Fruit fly (Drosophila melanogaster) whole organism, embryonic: ENCODE results near the gene CG31960.
A peak's percentile ranks its signal among the peaks of the same experiment; 100 is the strongest.

ENCODE experiments used
- Atf-2 ChIP-seq: fragments of 200-800 bp; sonication (Bioruptor generic); optimal IDR thresholded peaks from 2 replicates; lab custom pipeline; 2016; ENCODE audit warnings: missing biosample characterization, missing genetic modification characterization
- BEAF-32 ChIP-seq: fragments of 200-800 bp; sonication (Bioruptor generic); optimal IDR thresholded peaks from 3 replicates; lab custom pipeline; 2017; ENCODE audit warnings: missing biosample characterization, missing genetic modification characterization, mild to moderate bottlenecking, moderate library complexity, missing genetic modification reagents
- CG10209 ChIP-seq: fragments of 200-800 bp; sonication (Bioruptor generic); optimal IDR thresholded peaks from 3 replicates; lab custom pipeline; 2017; ENCODE audit warnings: missing biosample characterization, mild to moderate bottlenecking, missing genetic modification characterization, missing genetic modification reagents
- CG10959 ChIP-seq: fragments of 200-800 bp; sonication (Bioruptor generic); IDR thresholded peaks from 2 replicates; pipeline ENCODE4 v1.3.6; 2022; ENCODE audit warnings: missing biosample characterization, missing genetic modification characterization
- CG11247 ChIP-seq: fragments of 200-800 bp; sonication (Bioruptor generic); IDR thresholded peaks from 2 replicates; pipeline ENCODE4 v1.3.6; 2022; ENCODE audit warnings: missing biosample characterization, missing genetic modification characterization
- CG12104 ChIP-seq: fragments of 200-800 bp; sonication (Bioruptor generic); optimal IDR thresholded peaks from 3 replicates; lab custom pipeline; 2016; ENCODE audit warnings: missing biosample characterization, missing genetic modification characterization
- CG12299 ChIP-seq: fragments of 200-800 bp; sonication (Bioruptor generic); optimal IDR thresholded peaks from 2 replicates; lab custom pipeline; 2018; ENCODE audit warnings: missing biosample characterization, mild to moderate bottlenecking, missing genetic modification characterization
- CG13775 ChIP-seq: fragments of 200-800 bp; sonication (Bioruptor generic); optimal IDR thresholded peaks from 3 replicates; lab custom pipeline; 2017; ENCODE audit warnings: missing biosample characterization, mild to moderate bottlenecking, missing genetic modification characterization
- CG15696 ChIP-seq: fragments of 200-800 bp; sonication (Bioruptor generic); optimal IDR thresholded peaks from 2 replicates; lab custom pipeline; 2019; ENCODE audit warnings: missing biosample characterization, mild to moderate bottlenecking, missing genetic modification characterization, moderate library complexity
- CG16815 ChIP-seq: fragments of 200-800 bp; sonication (Bioruptor generic); optimal IDR thresholded peaks from 3 replicates; lab custom pipeline; 2017; ENCODE audit warnings: missing biosample characterization, mild to moderate bottlenecking, missing genetic modification characterization
- CG17361 ChIP-seq: fragments of 200-800 bp; sonication (Bioruptor generic); IDR thresholded peaks from 3 replicates; pipeline ENCODE4 v1.3.6; 2022; ENCODE audit warnings: missing biosample characterization, missing genetic modification characterization
- CG17912 ChIP-seq: fragments of 200-800 bp; sonication (Bioruptor generic); optimal IDR thresholded peaks from 2 replicates; lab custom pipeline; 2018; ENCODE audit warnings: missing biosample characterization, mild to moderate bottlenecking, missing genetic modification characterization
- CG18011 ChIP-seq: fragments of 200-800 bp; sonication (Bioruptor generic); optimal IDR thresholded peaks from 2 replicates; lab custom pipeline; 2017; ENCODE audit warnings: missing biosample characterization, missing genetic modification characterization, mild to moderate bottlenecking, moderate library complexity, missing genotype
- CG18476 ChIP-seq: fragments of 200-800 bp; sonication (Bioruptor generic); optimal IDR thresholded peaks from 2 replicates; lab custom pipeline; 2016; ENCODE audit warnings: missing biosample characterization, mild to moderate bottlenecking, missing genetic modification characterization
- CG18599 ChIP-seq: fragments of 200-800 bp; sonication (Bioruptor generic); optimal IDR thresholded peaks from 3 replicates; lab custom pipeline; 2017; ENCODE audit warnings: missing biosample characterization, missing genetic modification characterization, mild to moderate bottlenecking, moderate library complexity, missing genetic modification reagents
- CG2129 ChIP-seq: fragments of 200-800 bp; sonication (Bioruptor generic); IDR thresholded peaks from 2 replicates; pipeline ENCODE4 v1.3.6; 2022; ENCODE audit warnings: missing biosample characterization, missing genetic modification characterization; ENCODE audit not compliant: partially characterized antibody
- CG6813 ChIP-seq: fragments of 200-800 bp; sonication (Bioruptor generic); optimal IDR thresholded peaks from 2 replicates; lab custom pipeline; 2017; ENCODE audit warnings: missing biosample characterization, missing genetic modification characterization, mild to moderate bottlenecking, moderate library complexity, missing genetic modification reagents
- CG7271 ChIP-seq: fragments of 200-800 bp; sonication (Bioruptor generic); optimal IDR thresholded peaks from 2 replicates; lab custom pipeline; 2018; ENCODE audit warnings: missing biosample characterization, mild to moderate bottlenecking, missing genetic modification characterization, moderate library complexity
- CG8765 ChIP-seq: fragments of 200-800 bp; sonication (Bioruptor generic); IDR thresholded peaks from 2 replicates; pipeline ENCODE4 v1.3.6; 2022; ENCODE audit warnings: missing biosample characterization, missing genetic modification characterization
- CG9215 ChIP-seq: fragments of 200-800 bp; sonication (Bioruptor generic); IDR thresholded peaks from 2 replicates; pipeline ENCODE4 v1.3.6; 2022; ENCODE audit warnings: missing biosample characterization, missing genetic modification characterization
- CG9609 ChIP-seq: fragments of 200-800 bp; sonication (Bioruptor generic); optimal IDR thresholded peaks from 3 replicates; lab custom pipeline; 2016; ENCODE audit warnings: missing biosample characterization, missing genetic modification characterization
- CG9876 ChIP-seq: fragments of 200-800 bp; sonication (Bioruptor generic); optimal IDR thresholded peaks from 2 replicates; lab custom pipeline; 2016; ENCODE audit warnings: missing biosample characterization, missing genetic modification characterization
- Doc3 ChIP-seq: fragments of 200-800 bp; sonication (Bioruptor generic); IDR thresholded peaks from 3 replicates; pipeline ENCODE4 v1.3.6; 2022; ENCODE audit warnings: missing biosample characterization, missing genetic modification characterization; ENCODE audit not compliant: partially characterized antibody
- Fer3 ChIP-seq: fragments of 200-800 bp; sonication (Bioruptor generic); optimal IDR thresholded peaks from 2 replicates; lab custom pipeline; 2018; ENCODE audit warnings: missing biosample characterization, mild to moderate bottlenecking, missing genetic modification characterization, moderate library complexity
- Hr3 ChIP-seq: fragments of 200-800 bp; sonication (Bioruptor generic); optimal IDR thresholded peaks from 3 replicates; lab custom pipeline; 2016; ENCODE audit warnings: missing biosample characterization, missing genetic modification characterization
- Hr39 ChIP-seq: fragments of >200 bp; optimal IDR thresholded peaks from 2 replicates; lab custom pipeline; 2017
- Mes4 ChIP-seq: fragments of 200-800 bp; sonication (Bioruptor generic); optimal IDR thresholded peaks from 2 replicates; lab custom pipeline; 2016; ENCODE audit warnings: missing biosample characterization, missing genetic modification characterization
- Nf-YC ChIP-seq: fragments of 200-800 bp; optimal IDR thresholded peaks from 3 replicates; lab custom pipeline; 2019; ENCODE audit warnings: missing biosample characterization, mild to moderate bottlenecking, missing genetic modification characterization, moderate library complexity
- Oaz ChIP-seq: fragments of 200-800 bp; sonication (Bioruptor generic); IDR thresholded peaks from 2 replicates; pipeline ENCODE4 v1.3.6; 2022; ENCODE audit warnings: missing biosample characterization, missing genetic modification characterization
- PHDP ChIP-seq: fragments of 200-800 bp; sonication (Bioruptor generic); optimal IDR thresholded peaks from 3 replicates; lab custom pipeline; 2018; ENCODE audit warnings: missing biosample characterization, mild to moderate bottlenecking, missing genetic modification characterization, moderate library complexity
- Sin3A ChIP-seq: fragments of >200 bp; optimal IDR thresholded peaks from 2 replicates; lab custom pipeline; 2018
- amos ChIP-seq: fragments of 200-800 bp; sonication (Bioruptor generic); IDR thresholded peaks from 2 replicates; pipeline ENCODE4 v1.3.6; 2022; ENCODE audit warnings: missing biosample characterization, missing genetic modification characterization; ENCODE audit not compliant: partially characterized antibody
- chinmo ChIP-seq: fragments of 200-800 bp; sonication (Bioruptor generic); IDR thresholded peaks from 4 replicates; pipeline ENCODE4 v1.3.6; 2022; ENCODE audit warnings: missing biosample characterization, missing genetic modification characterization; ENCODE audit not compliant: partially characterized antibody
- ci ChIP-seq: fragments of 200-800 bp; sonication (Bioruptor generic); IDR thresholded peaks from 3 replicates; pipeline ENCODE4 v1.3.6; 2022; ENCODE audit warnings: missing biosample characterization, missing genetic modification characterization
- cwo ChIP-seq: fragments of 200-800 bp; sonication (Bioruptor generic); optimal IDR thresholded peaks from 3 replicates; lab custom pipeline; 2017; ENCODE audit warnings: missing biosample characterization, missing genetic modification characterization, mild to moderate bottlenecking, moderate library complexity, missing genetic modification reagents
- danr ChIP-seq: fragments of 200-800 bp; sonication (Bioruptor generic); IDR thresholded peaks from 2 replicates; pipeline ENCODE4 v1.3.6; 2022; ENCODE audit warnings: missing biosample characterization, missing genetic modification characterization
- emc ChIP-seq: fragments of 200-800 bp; sonication (Bioruptor generic); optimal IDR thresholded peaks from 2 replicates; lab custom pipeline; 2016; ENCODE audit warnings: missing biosample characterization, missing genetic modification characterization
- ewg ChIP-seq: fragments of 200-800 bp; sonication (Bioruptor generic); optimal IDR thresholded peaks from 3 replicates; lab custom pipeline; 2017; ENCODE audit warnings: mild to moderate bottlenecking, missing biosample characterization, missing genetic modification reagents, missing genetic modification characterization
- hbn ChIP-seq: fragments of 200-800 bp; sonication (Bioruptor generic); IDR thresholded peaks from 2 replicates; pipeline ENCODE4 v1.3.6; 2022; ENCODE audit warnings: missing biosample characterization, missing genetic modification characterization; ENCODE audit not compliant: partially characterized antibody
- jumu ChIP-seq: fragments of 200-800 bp; sonication (Bioruptor generic); optimal IDR thresholded peaks from 3 replicates; lab custom pipeline; 2016; ENCODE audit warnings: missing biosample characterization, missing genetic modification characterization
- ken ChIP-seq: fragments of 200-800 bp; sonication (Bioruptor generic); IDR thresholded peaks from 3 replicates; pipeline ENCODE4 v1.3.6; 2022; ENCODE audit warnings: missing biosample characterization, missing genetic modification characterization
- lov ChIP-seq, 2 experiments: fragments of 200-800 bp in 1 of 2; fragments of >200 bp in 1 of 2; sonication (Bioruptor generic) in 1 of 2; IDR thresholded peaks in 1 of 2; optimal IDR thresholded peaks in 1 of 2; 2 replicates in 1 of 2; 3 replicates in 1 of 2; pipeline versions ENCODE4 v1.3.6 to Lab custom; 2017 to 2022; ENCODE audit warnings: missing biosample characterization in 1 of 2, missing genetic modification characterization in 1 of 2
- sens-2 ChIP-seq: fragments of 200-800 bp; sonication (Bioruptor generic); IDR thresholded peaks from 2 replicates; pipeline ENCODE4 v1.3.6; 2022; ENCODE audit warnings: missing biosample characterization, missing genetic modification characterization
- slbo ChIP-seq: fragments of 200-800 bp; sonication (Bioruptor generic); IDR thresholded peaks from 2 replicates; pipeline ENCODE4 v1.3.6; 2022; ENCODE audit warnings: missing biosample characterization, missing genetic modification characterization
- tap ChIP-seq: fragments of 200-800 bp; optimal IDR thresholded peaks from 3 replicates; lab custom pipeline; 2019; ENCODE audit warnings: missing biosample characterization, mild to moderate bottlenecking, missing genetic modification characterization, moderate library complexity
- tgo ChIP-seq: fragments of 200-800 bp; sonication (Bioruptor generic); IDR thresholded peaks from 3 replicates; pipeline ENCODE4 v1.3.6; 2022; ENCODE audit warnings: missing biosample characterization, missing genetic modification characterization
- tio ChIP-seq: fragments of 200-800 bp; sonication (Bioruptor generic); optimal IDR thresholded peaks from 2 replicates; lab custom pipeline; 2017; ENCODE audit warnings: missing biosample characterization, missing genetic modification characterization, inconsistent platforms
- trem ChIP-seq: fragments of 200-800 bp; optimal IDR thresholded peaks from 3 replicates; lab custom pipeline; 2019; ENCODE audit warnings: missing biosample characterization, mild to moderate bottlenecking, missing genetic modification characterization, moderate library complexity
- yki ChIP-seq: fragments of >200 bp; optimal IDR thresholded peaks from 3 replicates; lab custom pipeline; 2018
- z ChIP-seq: fragments of 200-800 bp; sonication (Bioruptor generic); IDR thresholded peaks from 3 replicates; pipeline ENCODE4 v1.3.6; 2022; ENCODE audit warnings: missing biosample characterization, missing genetic modification characterization

The CG31960 gene

dm6 chr2L:3804641-3805273, 20.0 kb downstream of the CG31960 start (continued):
- TF ChIP-seq ken (GFP tag; lab: Robert Waterston, UW) (peak; percentile 98), CG9876 (GFP tag; lab: Kevin White, UChicago) (peak; percentile 94), CG15696 (tag; lab: Kevin White, UChicago) (peak; percentile 90), Hr39 (lab: Kevin White, UChicago) (no peak), CG11247 (GFP tag; lab: Robert Waterston, UW) (peak; percentile 95), Oaz (GFP tag; lab: Robert Waterston, UW) (peak; percentile 94), Fer3 (tag; lab: Kevin White, UChicago) (peak; percentile 98), chinmo (GFP tag; lab: Robert Waterston, UW) (no peak), danr (GFP tag; lab: Robert Waterston, UW) (peak; percentile 96), CG10959 (peak; percentile 96), PHDP (peak; percentile 98), jumu (GFP tag; lab: Kevin White, UChicago) (peak; percentile 98), CG17912 (GFP tag; lab: Kevin White, UChicago) (peak; percentile 95), CG18011 (GFP tag; lab: Kevin White, UChicago) (peak; percentile 83), CG12299 (peak; percentile 98), ewg (GFP tag; lab: Kevin White, UChicago) (peak; percentile 99), CG12104 (GFP tag; lab: Kevin White, UChicago) (peak; percentile 96), Atf-2 (GFP tag; lab: Kevin White, UChicago) (peak; percentile 95), CG2129 (no peak), yki (lab: Kevin White, UChicago) (no peak), Sin3A (lab: Kevin White, UChicago) (no peak), CG10209 (GFP tag; lab: Kevin White, UChicago) (peak; percentile 98), tap (tag; lab: Kevin White, UChicago) (peak; percentile 99), CG17361 (GFP tag; lab: Robert Waterston, UW) (peak; percentile 93), CG13775 (GFP tag; lab: Kevin White, UChicago) (peak; percentile 93), ci (peak; percentile 99), BEAF-32 (GFP tag; lab: Kevin White, UChicago) (peak; percentile 31), trem (tag; lab: Kevin White, UChicago) (peak; percentile 96), cwo (GFP tag; lab: Kevin White, UChicago) (peak; percentile 97), lov (optimal IDR thresholded peaks at IDR 0.05; lab: Kevin White, UChicago) (no peak), lov (GFP tag; IDR thresholded peaks at IDR 0.05; lab: Robert Waterston, UW) (peak; percentile 96), CG9215 (GFP tag; lab: Robert Waterston, UW) (peak; percentile 93), CG8765 (GFP tag; lab: Robert Waterston, UW) (peak; percentile 88), sens-2 (GFP tag; lab: Robert Waterston, UW) (peak; percentile 96), Mes4 (peak; percentile 99), hbn (GFP tag; lab: Robert Waterston, UW) (no peak), CG9609 (GFP tag; lab: Kevin White, UChicago) (peak; percentile 97), emc (GFP tag; lab: Kevin White, UChicago) (peak; percentile 92), Doc3 (GFP tag; lab: Robert Waterston, UW) (no peak), amos (no peak), CG6813 (GFP tag; lab: Kevin White, UChicago) (peak; percentile 98), Nf-YC (tag; lab: Kevin White, UChicago) (peak; percentile 91), CG7271 (tag; lab: Kevin White, UChicago) (peak; percentile 89), z (peak; percentile 70; the same call in 2 of the 3 replicates), Hr3 (GFP tag; lab: Kevin White, UChicago) (peak; percentile 95), slbo (GFP tag; lab: Robert Waterston, UW) (peak; percentile 96), CG16815 (GFP tag; lab: Kevin White, UChicago) (peak; percentile 83), tio (peak; percentile 92), CG18476 (GFP tag; lab: Kevin White, UChicago) (peak; percentile 97), CG18599 (peak; percentile 99), tgo (GFP tag; lab: Robert Waterston, UW) (peak; percentile 97)
